Worm (Caenorhabditis elegans): Measurements from ENCODE around the gene smc-6.

smc-6 gene

DNA sequence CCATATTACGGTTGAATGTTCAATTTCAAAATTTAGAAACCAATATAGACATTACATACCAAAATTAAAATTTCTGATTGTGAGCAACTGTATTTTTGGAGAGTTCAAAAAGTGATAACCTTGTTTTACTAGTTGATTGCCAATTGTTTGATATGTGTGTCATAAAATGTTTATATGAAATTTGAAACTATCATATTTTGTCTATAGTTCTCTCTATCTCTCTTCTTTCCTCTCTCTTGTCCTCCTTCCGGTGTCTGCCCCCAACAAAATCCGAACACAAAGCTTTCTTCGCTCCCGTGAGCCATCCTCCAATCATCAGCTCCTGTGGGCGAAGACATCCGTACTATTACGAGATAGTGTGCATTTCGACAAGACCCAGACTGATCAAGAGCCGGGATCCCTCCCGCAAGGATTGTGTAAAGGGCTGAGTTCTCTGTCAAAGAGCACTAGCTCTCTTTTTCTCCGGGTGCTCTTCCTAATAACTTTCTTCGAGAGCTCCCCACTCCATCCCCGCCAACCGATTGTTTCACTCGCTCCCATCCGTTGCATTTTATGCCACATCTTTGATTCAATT, 24.0 kb downstream of the smc-6 start (continued):
- no peak for TF ChIP-seq C08G9.2 (tag; optimal IDR thresholded peaks at IDR 0.05)
- no peak for TF ChIP-seq pha-4 (tag; optimal IDR thresholded peaks at IDR 0.05)
- TF ChIP-seq unc-55 (GFP tag; optimal IDR thresholded peaks at IDR 0.05): no peak
- TF ChIP-seq sox-2 (GFP tag; IDR thresholded peaks at IDR 0.05): no peak
- TF ChIP-seq T23F11.4 (GFP tag; optimal IDR thresholded peaks at IDR 0.05): no peak
- TF ChIP-seq ceh-34 (tag; optimal IDR thresholded peaks at IDR 0.05): peak; percentile 59
- TF ChIP-seq pag-3 (tag; optimal IDR thresholded peaks at IDR 0.05; ENCODE audit: borderline replicate concordance): no peak
- no peak for TF ChIP-seq ceh-22 (tag; optimal IDR thresholded peaks at IDR 0.05)
- TF ChIP-seq hlh-6 (tag; optimal IDR thresholded peaks at IDR 0.05): no peak

DNA sequence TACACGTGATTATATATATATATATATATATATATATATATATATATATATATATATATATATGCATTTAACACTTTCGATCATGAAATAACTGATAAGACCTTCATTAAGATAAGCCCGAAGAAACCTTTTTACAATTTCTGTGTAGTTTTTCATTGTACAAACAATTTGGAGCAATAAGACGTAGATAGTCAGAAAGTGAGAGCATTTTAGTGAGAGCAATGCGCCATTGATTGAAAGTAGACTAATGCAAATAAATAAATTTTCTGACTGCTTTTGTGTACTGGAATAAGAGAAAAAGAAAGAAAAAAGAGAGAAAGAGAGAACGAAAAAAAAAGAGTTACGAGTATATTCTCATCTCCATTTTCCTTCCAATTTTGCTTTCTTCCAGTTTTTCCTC, 26.1 kb downstream of the smc-6 start:
- no peak for TF ChIP-seq nfya-1 (tag; optimal IDR thresholded peaks at IDR 0.05)
- no peak for TF ChIP-seq npax-4 (tag; optimal IDR thresholded peaks at IDR 0.05)
- TF ChIP-seq C08G9.2 (tag; optimal IDR thresholded peaks at IDR 0.05): no peak
- no peak for TF ChIP-seq ceh-48 (tag; optimal IDR thresholded peaks at IDR 0.05)
- no peak for TF ChIP-seq nhr-11 (tag; optimal IDR thresholded peaks at IDR 0.05)
- TF ChIP-seq ceh-9 (tag; optimal IDR thresholded peaks at IDR 0.05): no peak
- no peak for TF ChIP-seq T23F11.4 (GFP tag; optimal IDR thresholded peaks at IDR 0.05)
- TF ChIP-seq hlh-8 (tag; optimal IDR thresholded peaks at IDR 0.05): no peak
- TF ChIP-seq K09A11.1 (tag; optimal IDR thresholded peaks at IDR 0.05; ENCODE audit: insufficient read depth): no peak
- no peak for TF ChIP-seq ceh-24 (tag; optimal IDR thresholded peaks at IDR 0.05)

DNA sequence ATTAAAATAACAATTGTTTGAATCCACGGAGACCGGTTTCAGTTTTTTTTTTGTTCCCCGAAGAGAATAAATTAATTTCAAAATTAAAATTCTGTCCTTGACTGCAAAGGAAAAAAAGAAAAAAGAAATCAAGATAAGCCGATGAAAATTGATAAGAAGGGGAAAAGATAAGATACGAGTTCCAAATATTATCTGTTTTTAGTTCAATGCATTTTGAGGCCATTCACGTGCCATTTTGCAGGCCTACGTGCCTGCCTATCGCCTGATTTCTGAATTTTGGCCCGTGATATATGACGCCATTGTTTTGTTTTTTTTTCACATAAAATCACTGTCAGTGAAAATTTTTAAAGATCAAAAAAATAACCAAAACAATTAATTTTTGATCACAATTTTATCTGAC, 32.9 kb downstream of the smc-6 start:
- TF ChIP-seq elt-2 (tag; optimal IDR thresholded peaks at IDR 0.05) (peak; percentile 98), fax-1 (tag; optimal IDR thresholded peaks at IDR 0.05) (no peak), che-1 (tag; optimal IDR thresholded peaks at IDR 0.05) (no peak)

DNA sequence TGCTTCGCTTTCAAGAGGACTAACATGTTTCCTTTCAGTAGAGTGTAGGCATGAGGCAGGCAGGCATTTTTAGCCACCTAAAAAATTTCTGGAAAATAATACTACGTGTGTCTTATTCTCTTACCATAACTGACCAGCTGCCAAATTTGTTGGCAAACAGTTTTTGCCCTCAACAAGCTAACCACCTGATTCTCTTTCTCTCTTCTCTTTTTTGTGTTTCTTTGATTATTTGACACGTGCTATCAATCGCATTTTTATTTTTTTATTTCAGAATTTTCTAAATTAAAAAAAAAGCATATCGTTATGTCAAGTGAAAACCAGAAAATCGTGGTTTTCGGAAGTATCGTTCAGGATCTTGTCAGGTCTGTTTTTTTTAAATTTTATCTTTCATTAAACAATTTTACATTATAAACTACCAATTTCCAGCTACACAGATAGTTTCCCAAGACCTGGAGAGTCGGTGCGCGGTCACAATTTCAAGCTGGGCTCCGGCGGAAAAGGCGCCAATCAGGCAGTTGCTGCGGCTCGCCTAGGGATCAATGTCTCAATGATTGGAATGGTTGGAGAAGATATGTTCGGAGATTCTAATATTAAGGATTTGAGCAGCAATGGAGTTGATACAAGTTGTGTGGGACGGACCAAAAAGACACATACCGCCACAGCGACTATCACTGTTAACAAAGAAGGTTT, 33.7 kb downstream of the smc-6 start, which contains the start of gene F07A11.5:
TSS of gene F07A11.5 (plus strand) at position 267 of the 690 bp plus-strand sequence.
- TF ChIP-seq pax-1 (tag; optimal IDR thresholded peaks at IDR 0.05) (no peak), che-1 (tag; optimal IDR thresholded peaks at IDR 0.05) (no peak), hlh-13 (GFP tag; optimal IDR thresholded peaks at IDR 0.05) (no peak), pha-2 (tag; optimal IDR thresholded peaks at IDR 0.05) (no peak), elt-4 (tag; optimal IDR thresholded peaks at IDR 0.05) (no peak), ceh-14 (tag; optimal IDR thresholded peaks at IDR 0.05) (no peak), ref-2 (tag; optimal IDR thresholded peaks at IDR 0.05) (no peak), zip-5 (tag; optimal IDR thresholded peaks at IDR 0.05) (no peak), nfya-1 (tag; optimal IDR thresholded peaks at IDR 0.05) (no peak), tbx-7 (tag; optimal IDR thresholded peaks at IDR 0.05) (no peak), sdc-2 (tag; optimal IDR thresholded peaks at IDR 0.05) (no peak), unc-55 (GFP tag; optimal IDR thresholded peaks at IDR 0.05) (no peak), unc-3 (GFP tag; conservative IDR thresholded peaks at IDR 0.05) (no peak), unc-3 (tag; optimal IDR thresholded peaks at IDR 0.05) (no peak)

DNA sequence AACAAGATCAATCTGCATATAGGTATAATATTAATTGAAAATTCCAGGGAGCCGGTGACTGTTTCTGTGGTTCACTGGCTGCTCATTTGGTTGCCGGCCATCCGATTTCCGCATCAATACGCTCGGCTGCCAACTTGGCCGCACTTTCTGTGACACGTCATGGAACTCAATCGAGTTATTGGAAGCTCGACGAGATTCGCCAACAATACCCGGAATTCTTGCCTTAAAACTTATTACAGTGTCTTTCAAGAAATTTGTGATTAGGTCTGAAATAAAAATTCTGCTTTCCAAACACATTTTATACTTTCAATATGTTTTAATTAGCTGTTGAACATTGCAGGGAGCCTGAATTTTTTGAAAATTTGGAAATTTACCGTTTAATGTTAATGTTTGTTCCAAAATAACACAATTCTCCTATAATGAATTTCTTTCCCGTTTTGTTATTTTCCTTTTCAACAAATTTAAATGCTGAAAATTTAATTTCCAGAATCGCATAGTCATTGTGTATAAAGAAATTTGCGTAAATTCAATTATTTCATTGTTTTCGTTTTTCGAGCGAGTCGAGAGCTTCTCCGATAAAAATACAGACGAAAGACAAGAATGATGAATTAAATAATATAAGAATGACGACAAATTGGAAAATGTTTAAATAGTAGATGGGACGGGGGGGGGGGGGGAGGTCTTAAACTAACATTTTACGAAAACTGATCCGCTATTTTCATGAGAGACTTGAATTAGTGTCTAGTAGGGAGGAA, 35.8 kb downstream of the smc-6 start:
- no peak for TF ChIP-seq fax-1 (tag; optimal IDR thresholded peaks at IDR 0.05)
- TF ChIP-seq unc-86 (tag; optimal IDR thresholded peaks at IDR 0.05): no peak
- TF ChIP-seq ets-4 (tag; optimal IDR thresholded peaks at IDR 0.05): no peak
- no peak for TF ChIP-seq C38D4.7 (GFP tag; optimal IDR thresholded peaks at IDR 0.05)
- no peak for TF ChIP-seq unc-55 (GFP tag; optimal IDR thresholded peaks at IDR 0.05)
- no peak for TF ChIP-seq ceh-48 (tag; optimal IDR thresholded peaks at IDR 0.05)
- no peak for TF ChIP-seq elt-2 (tag; optimal IDR thresholded peaks at IDR 0.05)
- TF ChIP-seq pag-3 (tag; optimal IDR thresholded peaks at IDR 0.05; ENCODE audit: borderline replicate concordance): no peak
- no peak for TF ChIP-seq hlh-8 (tag; optimal IDR thresholded peaks at IDR 0.05)
- no peak for TF ChIP-seq nhr-11 (tag; optimal IDR thresholded peaks at IDR 0.05)
- TF ChIP-seq hlh-13 (GFP tag; optimal IDR thresholded peaks at IDR 0.05): no peak
- TF ChIP-seq ahr-1 (tag; optimal IDR thresholded peaks at IDR 0.05): no peak
- no peak for TF ChIP-seq tbx-2 (tag; optimal IDR thresholded peaks at IDR 0.05)
- no peak for TF ChIP-seq ceh-6 (GFP tag; optimal IDR thresholded peaks at IDR 0.05)
- no peak for TF ChIP-seq ttx-3 (tag; optimal IDR thresholded peaks at IDR 0.05)
- TF ChIP-seq ceh-34 (tag; optimal IDR thresholded peaks at IDR 0.05): no peak
- no peak for TF ChIP-seq ceh-45 (GFP tag; IDR thresholded peaks at IDR 0.05)
- TF ChIP-seq hlh-30 (tag; optimal IDR thresholded peaks at IDR 0.05; ENCODE audit: insufficient read depth): no peak
- TF ChIP-seq che-1 (tag; optimal IDR thresholded peaks at IDR 0.05): no peak
